Worm (Caenorhabditis elegans): ENCODE data around the gene F20B10.3.

ce11 chrIV:12211292-12211691 lies 43.2 kb downstream of the F20B10.3 start:
- TF ChIP-seq ztf-23 (GFP tag; IDR thresholded peaks at IDR 0.05) (no peak), klf-2 (GFP tag; conservative IDR thresholded peaks at IDR 0.05) (no peak), flt-1 (GFP tag; IDR thresholded peaks at IDR 0.05) (no peak), ref-1 (GFP tag; conservative IDR thresholded peaks at IDR 0.05) (no peak), med-1 (GFP tag; optimal IDR thresholded peaks at IDR 0.05; ENCODE audit: insufficient read depth) (no peak), ztf-29 (GFP tag; IDR thresholded peaks at IDR 0.05) (no peak)
